Fruit fly (Drosophila melanogaster) whole organism, embryonic: ENCODE results near the gene tbrd-1.
A peak's percentile ranks its signal among the peaks of the same experiment; 100 is the strongest.

Source experiments
- ATbp ChIP-seq: fragments of 200-800 bp; sonication (Bioruptor generic); optimal IDR thresholded peaks from 2 replicates; lab custom pipeline; 2017; ENCODE audit warnings: missing biosample characterization, mild to moderate bottlenecking, missing genetic modification characterization, missing genetic modification reagents
- C15 ChIP-seq: fragments of 200-800 bp; sonication (Bioruptor generic); IDR thresholded peaks from 3 replicates; pipeline ENCODE4 v1.3.6; 2022; ENCODE audit warnings: missing biosample characterization, missing genetic modification characterization
- CG10321 ChIP-seq: fragments of 200-800 bp; sonication (Bioruptor generic); IDR thresholded peaks from 2 replicates; pipeline ENCODE4 v1.3.6; 2022; ENCODE audit warnings: missing biosample characterization, missing genetic modification characterization
- CG10979 ChIP-seq: fragments of 200-800 bp; sonication (Bioruptor generic); optimal IDR thresholded peaks from 2 replicates; lab custom pipeline; 2018; ENCODE audit warnings: missing biosample characterization, mild to moderate bottlenecking, missing genetic modification characterization, moderate library complexity
- CG11093 ChIP-seq: fragments of 200-800 bp; sonication (Bioruptor generic); IDR thresholded peaks from 3 replicates; pipeline ENCODE4 v1.3.6; 2022; ENCODE audit warnings: missing biosample characterization, missing genetic modification characterization
- CG11560 ChIP-seq: fragments of 200-800 bp; sonication (Bioruptor generic); IDR thresholded peaks from 3 replicates; pipeline ENCODE4 v1.3.6; 2022; ENCODE audit warnings: missing biosample characterization, missing genetic modification characterization
- CG12071 ChIP-seq: fragments of 200-800 bp; sonication (Bioruptor generic); optimal IDR thresholded peaks from 3 replicates; lab custom pipeline; 2018; ENCODE audit warnings: missing biosample characterization, mild to moderate bottlenecking, missing genetic modification characterization
- CG1529 ChIP-seq: fragments of 200-800 bp; sonication (Bioruptor generic); optimal IDR thresholded peaks from 3 replicates; lab custom pipeline; 2018; ENCODE audit warnings: missing biosample characterization, missing genetic modification characterization
- CG16779 ChIP-seq: fragments of 200-800 bp; sonication (Bioruptor generic); IDR thresholded peaks from 2 replicates; pipeline ENCODE4 v1.3.6; 2022; ENCODE audit warnings: missing biosample characterization, missing genetic modification characterization
- CG17359 ChIP-seq: fragments of 200-800 bp; sonication (Bioruptor generic); optimal IDR thresholded peaks from 3 replicates; lab custom pipeline; 2018; ENCODE audit warnings: missing biosample characterization, mild to moderate bottlenecking, missing genetic modification characterization, moderate library complexity
- CG17802 ChIP-seq: fragments of 200-800 bp; sonication (Bioruptor generic); optimal IDR thresholded peaks from 2 replicates; lab custom pipeline; 2018; ENCODE audit warnings: missing biosample characterization, mild to moderate bottlenecking, missing genetic modification characterization, moderate library complexity
- CG17912 ChIP-seq: fragments of 200-800 bp; sonication (Bioruptor generic); optimal IDR thresholded peaks from 2 replicates; lab custom pipeline; 2018; ENCODE audit warnings: missing biosample characterization, mild to moderate bottlenecking, missing genetic modification characterization
- CG1832 ChIP-seq: fragments of 200-800 bp; sonication (Bioruptor generic); optimal IDR thresholded peaks from 2 replicates; lab custom pipeline; 2017; ENCODE audit warnings: missing biosample characterization, mild to moderate bottlenecking, missing genetic modification characterization, inconsistent platforms
- CG18764 ChIP-seq: fragments of 200-800 bp; sonication (Bioruptor generic); optimal IDR thresholded peaks from 3 replicates; lab custom pipeline; 2016; ENCODE audit warnings: missing biosample characterization, missing genetic modification characterization
- CG30431 ChIP-seq: fragments of 200-800 bp; sonication (Bioruptor generic); optimal IDR thresholded peaks from 2 replicates; lab custom pipeline; 2017; ENCODE audit warnings: missing biosample characterization, missing genetic modification characterization
- CG31441 ChIP-seq: fragments of 200-800 bp; sonication (Bioruptor generic); IDR thresholded peaks from 2 replicates; pipeline ENCODE4 v1.3.6; 2022; ENCODE audit warnings: missing biosample characterization, missing genetic modification characterization
- CG3281 ChIP-seq: fragments of 200-800 bp; sonication (Bioruptor generic); optimal IDR thresholded peaks from 3 replicates; lab custom pipeline; 2017; ENCODE audit warnings: missing biosample characterization, mild to moderate bottlenecking, missing genetic modification characterization
- CG34422 ChIP-seq: fragments of 200-800 bp; sonication (Bioruptor generic); IDR thresholded peaks from 3 replicates; pipeline ENCODE4 v1.3.6; 2022; ENCODE audit warnings: missing biosample characterization, missing genetic modification characterization
- CG4707 ChIP-seq: fragments of 200-800 bp; sonication (Bioruptor generic); optimal IDR thresholded peaks from 2 replicates; lab custom pipeline; 2018; ENCODE audit warnings: missing biosample characterization, mild to moderate bottlenecking, missing genetic modification characterization, moderate library complexity
- CG6254 ChIP-seq: fragments of 200-800 bp; sonication (Bioruptor generic); optimal IDR thresholded peaks from 3 replicates; lab custom pipeline; 2017; ENCODE audit warnings: mild to moderate bottlenecking, missing biosample characterization, missing genetic modification reagents, missing genetic modification characterization
- CG6765 ChIP-seq: fragments of 200-800 bp; sonication (Bioruptor generic); optimal IDR thresholded peaks from 3 replicates; lab custom pipeline; 2017; ENCODE audit warnings: missing biosample characterization, mild to moderate bottlenecking, missing genetic modification characterization
- CG6791 ChIP-seq: fragments of 200-800 bp; sonication (Bioruptor generic); IDR thresholded peaks from 3 replicates; pipeline ENCODE4 v1.3.6; 2022; ENCODE audit warnings: missing biosample characterization, missing genetic modification characterization; ENCODE audit not compliant: partially characterized antibody
- CG7928 ChIP-seq: fragments of 200-800 bp; sonication (Bioruptor generic); optimal IDR thresholded peaks from 2 replicates; lab custom pipeline; 2017; ENCODE audit warnings: missing biosample characterization, mild to moderate bottlenecking, missing genetic modification characterization
- CG7987 ChIP-seq: fragments of 200-800 bp; sonication (Bioruptor generic); optimal IDR thresholded peaks from 2 replicates; lab custom pipeline; 2018; ENCODE audit warnings: missing biosample characterization, mild to moderate bottlenecking, missing genetic modification characterization, moderate library complexity
- Dbx ChIP-seq: fragments of 200-800 bp; sonication (Bioruptor generic); IDR thresholded peaks from 3 replicates; pipeline ENCODE4 v1.3.6; 2022; ENCODE audit warnings: missing biosample characterization, missing genetic modification characterization
- Dip3 ChIP-seq: fragments of 200-800 bp; sonication (Bioruptor generic); optimal IDR thresholded peaks from 3 replicates; lab custom pipeline; 2016; ENCODE audit warnings: missing biosample characterization, missing genetic modification characterization
- MESR4 ChIP-seq: fragments of 200-800 bp; sonication (Bioruptor generic); optimal IDR thresholded peaks from 2 replicates; lab custom pipeline; 2018; ENCODE audit warnings: missing biosample characterization, mild to moderate bottlenecking, missing genetic modification characterization, moderate library complexity
- NC2α ChIP-seq: fragments of 200-800 bp; sonication (Bioruptor generic); optimal IDR thresholded peaks from 2 replicates; lab custom pipeline; 2016; ENCODE audit warnings: missing biosample characterization, missing genetic modification characterization
- NfI ChIP-seq: fragments of 200-800 bp; sonication (Bioruptor generic); optimal IDR thresholded peaks from 3 replicates; lab custom pipeline; 2018; ENCODE audit warnings: missing biosample characterization, mild to moderate bottlenecking, missing genetic modification characterization, moderate library complexity
- Rx ChIP-seq: fragments of 200-800 bp; sonication (Bioruptor generic); IDR thresholded peaks from 2 replicates; pipeline ENCODE4 v1.3.6; 2022; ENCODE audit warnings: missing biosample characterization, missing genetic modification characterization
- Scr ChIP-seq: fragments of 200-800 bp; sonication (Bioruptor generic); IDR thresholded peaks from 2 replicates; pipeline ENCODE4 v1.3.6; 2022; ENCODE audit warnings: missing biosample characterization, missing genetic modification characterization; ENCODE audit not compliant: partially characterized antibody
- Sox100B ChIP-seq: fragments of 200-800 bp; sonication (Bioruptor generic); optimal IDR thresholded peaks from 3 replicates; lab custom pipeline; 2018; ENCODE audit warnings: missing biosample characterization, mild to moderate bottlenecking, missing genetic modification characterization
- ara ChIP-seq: fragments of 200-800 bp; sonication (Bioruptor generic); IDR thresholded peaks from 2 replicates; pipeline ENCODE4 v1.3.6; 2022; ENCODE audit warnings: missing biosample characterization, missing genetic modification characterization
- da ChIP-seq: fragments of 200-800 bp; sonication (Bioruptor generic); optimal IDR thresholded peaks from 2 replicates; lab custom pipeline; 2016; ENCODE audit warnings: missing biosample characterization, missing genetic modification characterization
- dimm ChIP-seq: fragments of 200-800 bp; sonication (Bioruptor generic); IDR thresholded peaks from 2 replicates; pipeline ENCODE4 v1.3.6; 2022; ENCODE audit warnings: missing biosample characterization, missing genetic modification characterization
- disco-r ChIP-seq: fragments of 200-800 bp; sonication (Bioruptor generic); optimal IDR thresholded peaks from 2 replicates; lab custom pipeline; 2016; ENCODE audit warnings: missing biosample characterization, missing genetic modification characterization
- fd96Cb ChIP-seq: fragments of 200-800 bp; sonication (Bioruptor generic); optimal IDR thresholded peaks from 2 replicates; lab custom pipeline; 2018; ENCODE audit warnings: missing biosample characterization, mild to moderate bottlenecking, missing genetic modification characterization, moderate library complexity
- ftz-f1 ChIP-seq: fragments of 200-800 bp; sonication (Bioruptor generic); optimal IDR thresholded peaks from 2 replicates; lab custom pipeline; 2016; ENCODE audit warnings: missing biosample characterization, missing genetic modification characterization
- gt ChIP-seq: fragments of 200-800 bp; sonication (Bioruptor generic); IDR thresholded peaks from 2 replicates; pipeline ENCODE4 v1.3.6; 2022; ENCODE audit warnings: missing biosample characterization, missing genetic modification characterization
- lov ChIP-seq, 2 experiments: fragments of 200-800 bp in 1 of 2; fragments of >200 bp in 1 of 2; sonication (Bioruptor generic) in 1 of 2; IDR thresholded peaks in 1 of 2; optimal IDR thresholded peaks in 1 of 2; 2 replicates in 1 of 2; 3 replicates in 1 of 2; pipeline versions ENCODE4 v1.3.6 to Lab custom; 2017 to 2022; ENCODE audit warnings: missing biosample characterization in 1 of 2, missing genetic modification characterization in 1 of 2
- onecut ChIP-seq: fragments of 200-800 bp; sonication (Bioruptor generic); IDR thresholded peaks from 2 replicates; pipeline ENCODE4 v1.3.6; 2022; ENCODE audit warnings: missing biosample characterization, missing genetic modification characterization
- pnt ChIP-seq: fragments of 200-800 bp; sonication (Bioruptor generic); optimal IDR thresholded peaks from 3 replicates; lab custom pipeline; 2016; ENCODE audit warnings: missing biosample characterization, missing genetic modification characterization
- wek ChIP-seq: fragments of 200-800 bp; sonication (Bioruptor generic); optimal IDR thresholded peaks from 3 replicates; lab custom pipeline; 2018; ENCODE audit warnings: missing biosample characterization, mild to moderate bottlenecking, missing genetic modification characterization, moderate library complexity
- z ChIP-seq: fragments of 200-800 bp; sonication (Bioruptor generic); IDR thresholded peaks from 3 replicates; pipeline ENCODE4 v1.3.6; 2022; ENCODE audit warnings: missing biosample characterization, missing genetic modification characterization
- zen ChIP-seq: fragments of 200-800 bp; sonication (Bioruptor generic); optimal IDR thresholded peaks from 3 replicates; lab custom pipeline; 2018; ENCODE audit warnings: missing biosample characterization, mild to moderate bottlenecking, missing genetic modification characterization, moderate library complexity
- zf30C ChIP-seq: fragments of 200-800 bp; sonication (Bioruptor generic); optimal IDR thresholded peaks from 3 replicates; lab custom pipeline; 2018; ENCODE audit warnings: missing biosample characterization, mild to moderate bottlenecking, missing genetic modification characterization
- zfh2 ChIP-seq: fragments of 200-800 bp; sonication (Bioruptor generic); optimal IDR thresholded peaks from 2 replicates; lab custom pipeline; 2016; ENCODE audit warnings: missing biosample characterization, missing genetic modification characterization

tbrd-1 gene

DNA sequence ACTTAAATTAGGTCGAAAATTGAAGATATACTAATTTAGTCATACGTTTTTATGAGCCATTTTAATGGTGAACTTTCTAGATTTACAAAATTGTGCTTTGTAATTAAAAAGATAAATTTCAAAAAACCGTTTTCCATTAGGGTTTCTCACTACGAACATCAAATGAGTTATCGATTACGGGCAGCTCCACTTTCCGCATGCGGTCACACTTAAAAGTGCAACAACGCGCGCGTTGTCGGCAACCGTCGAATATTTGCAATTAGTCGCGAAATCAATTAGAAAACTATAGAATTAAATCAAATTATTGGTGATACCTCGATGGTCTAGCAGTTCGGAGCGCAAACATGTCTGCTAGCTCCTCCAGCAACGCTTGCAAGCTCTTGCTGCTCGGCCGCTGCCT is 30.8 kb upstream of the tbrd-1 start, which contains the start of gene Ndc1 (continued):
- TF ChIP-seq Scr (GFP tag; lab: Robert Waterston, UW) (peak; percentile 27; the same call in 1 of the 2 replicates), zf30C (no peak)

DNA sequence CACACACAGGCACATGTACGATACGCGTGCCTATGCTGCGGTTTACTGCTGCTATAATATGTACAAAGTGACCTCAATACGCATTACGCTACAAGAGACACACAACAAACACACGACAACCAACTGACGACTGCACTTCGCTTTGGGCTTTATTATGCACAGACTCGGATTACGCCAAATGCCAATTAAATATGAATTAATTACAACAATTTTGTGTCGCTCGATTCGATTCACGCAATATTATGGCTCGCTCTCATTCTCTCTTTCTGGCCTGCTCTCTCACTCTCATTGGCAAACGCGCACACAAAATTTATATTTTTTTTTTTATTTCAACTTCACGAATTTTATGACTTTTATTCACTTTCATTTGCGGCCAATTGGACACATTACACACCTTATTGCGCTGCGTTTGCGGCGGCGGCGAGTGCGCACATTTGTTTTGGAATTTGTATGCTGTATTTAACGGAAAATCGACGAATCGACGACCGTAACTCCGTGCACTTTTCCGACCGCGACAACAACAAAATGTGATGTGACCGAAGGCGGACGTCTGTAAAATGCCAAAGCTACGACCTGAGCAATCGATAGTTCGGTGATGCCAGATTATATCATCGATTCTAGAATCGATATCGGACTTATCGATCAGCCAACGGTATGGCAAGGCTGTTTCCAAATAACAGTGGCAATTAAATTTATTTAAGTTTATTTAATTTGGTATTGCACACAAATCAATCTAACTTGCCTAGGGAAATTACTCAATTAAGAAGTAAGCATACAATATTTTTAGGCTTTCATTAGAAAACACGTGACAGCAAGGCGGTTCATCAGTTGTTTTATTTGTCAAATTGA is 29.4 kb upstream of the tbrd-1 start, which contains the start of the genes sba and CG31141:
sba (minus strand) TSS at position 472 of the 849 bp plus-strand sequence.
CG31141 (plus strand) TSS at position 799 of the 849 bp plus-strand sequence.
- no peak for TF ChIP-seq CG10321 (GFP tag; lab: Robert Waterston, UW)
- no peak for TF ChIP-seq ara (GFP tag; lab: Robert Waterston, UW)
- TF ChIP-seq CG18764: no peak
- no peak for TF ChIP-seq ATbp (GFP tag; lab: Kevin White, UChicago)
- TF ChIP-seq CG6791 (GFP tag; lab: Robert Waterston, UW): peak; percentile 94
- peak; percentile 70; the same call in 1 of the 3 replicates for TF ChIP-seq CG34422 (GFP tag; lab: Robert Waterston, UW)
- no peak for TF ChIP-seq NfI (GFP tag; lab: Kevin White, UChicago)
- no peak for TF ChIP-seq CG10979 (tag; lab: Kevin White, UChicago)
- TF ChIP-seq zfh2: no peak
- TF ChIP-seq wek (GFP tag; lab: Kevin White, UChicago): peak; percentile 44
- TF ChIP-seq C15 (GFP tag; lab: Robert Waterston, UW): no peak
- TF ChIP-seq Sox100B: no peak
- TF ChIP-seq CG7928 (GFP tag; lab: Kevin White, UChicago): no peak
- TF ChIP-seq Dip3: peak; percentile 9
- no peak for TF ChIP-seq disco-r (GFP tag; lab: Kevin White, UChicago)
- TF ChIP-seq CG11093: no peak
- no peak for TF ChIP-seq CG30431 (GFP tag; lab: Kevin White, UChicago)
- TF ChIP-seq CG4707 (GFP tag; lab: Kevin White, UChicago): peak; percentile 29
- no peak for TF ChIP-seq Rx (GFP tag; lab: Robert Waterston, UW)
- TF ChIP-seq CG3281: no peak
- peak; percentile 56 for TF ChIP-seq zen
- no peak for TF ChIP-seq CG6254 (GFP tag; lab: Kevin White, UChicago)
- no peak for TF ChIP-seq CG1832 (GFP tag; lab: Kevin White, UChicago)
- no peak for TF ChIP-seq Dbx
- no peak for TF ChIP-seq fd96Cb (tag; lab: Kevin White, UChicago)
- TF ChIP-seq CG1529: no peak
- no peak for TF ChIP-seq pnt
- TF ChIP-seq CG11560 (tag; lab: Robert Waterston, UW): no peak
- TF ChIP-seq CG7987 (GFP tag; lab: Kevin White, UChicago): peak; percentile 19
- no peak for TF ChIP-seq ftz-f1 (GFP tag; lab: Kevin White, UChicago)
- no peak for TF ChIP-seq z (GFP tag; lab: Robert Waterston, UW)
- TF ChIP-seq NC2α (GFP tag; lab: Kevin White, UChicago): no peak
- peak; percentile 46 for TF ChIP-seq CG17912 (GFP tag; lab: Kevin White, UChicago)
- peak; percentile 83 for TF ChIP-seq CG17359 (tag; lab: Kevin White, UChicago)
- TF ChIP-seq MESR4 (GFP tag; lab: Kevin White, UChicago): peak; percentile 71
- no peak for TF ChIP-seq CG16779 (GFP tag; lab: Robert Waterston, UW)
- no peak for TF ChIP-seq lov (optimal IDR thresholded peaks at IDR 0.05; lab: Kevin White, UChicago)
- TF ChIP-seq lov (GFP tag; IDR thresholded peaks at IDR 0.05; lab: Robert Waterston, UW): no peak
- TF ChIP-seq CG6765: peak; percentile 28
- TF ChIP-seq CG12071 (GFP tag; lab: Kevin White, UChicago): no peak
- no peak for TF ChIP-seq dimm (GFP tag; lab: Robert Waterston, UW)
- TF ChIP-seq onecut (GFP tag; lab: Robert Waterston, UW): peak; percentile 44
- no peak for TF ChIP-seq da (GFP tag; lab: Kevin White, UChicago)
- no peak for TF ChIP-seq CG17802 (tag; lab: Kevin White, UChicago)
- TF ChIP-seq gt (GFP tag; lab: Robert Waterston, UW): no peak
- no peak for TF ChIP-seq CG31441 (GFP tag; lab: Robert Waterston, UW)
